Fruit fly (Drosophila melanogaster) whole organism, embryonic: ENCODE data around the gene CG43245.

ENCODE experiments used
- CG10209 ChIP-seq: fragments of 200-800 bp; sonication (Bioruptor generic); optimal IDR thresholded peaks from 3 replicates; lab custom pipeline; 2017; ENCODE audit warnings: missing biosample characterization, mild to moderate bottlenecking, missing genetic modification characterization, missing genetic modification reagents
- CG11093 ChIP-seq: fragments of 200-800 bp; sonication (Bioruptor generic); IDR thresholded peaks from 3 replicates; pipeline ENCODE4 v1.3.6; 2022; ENCODE audit warnings: missing biosample characterization, missing genetic modification characterization
- CG11456 ChIP-seq: fragments of 200-800 bp; sonication (Bioruptor generic); IDR thresholded peaks from 3 replicates; pipeline ENCODE4 v1.3.6; 2022; ENCODE audit warnings: missing biosample characterization, missing genetic modification characterization
- CG1233 ChIP-seq: fragments of 200-800 bp; sonication (Bioruptor generic); optimal IDR thresholded peaks from 4 replicates; lab custom pipeline; 2018; ENCODE audit warnings: missing biosample characterization, mild to moderate bottlenecking, missing genetic modification characterization
- CG14441 ChIP-seq: fragments of 200-800 bp; sonication (Bioruptor generic); IDR thresholded peaks from 2 replicates; pipeline ENCODE4 v1.3.6; 2022; ENCODE audit warnings: missing biosample characterization, missing genetic modification characterization
- CG15601 ChIP-seq: fragments of 200-800 bp; sonication (Bioruptor generic); optimal IDR thresholded peaks from 3 replicates; lab custom pipeline; 2019; ENCODE audit warnings: missing biosample characterization, mild to moderate bottlenecking, missing genetic modification characterization, moderate library complexity
- CG1603 ChIP-seq: fragments of 200-800 bp; sonication (Bioruptor generic); optimal IDR thresholded peaks from 2 replicates; lab custom pipeline; 2019; ENCODE audit warnings: missing biosample characterization, mild to moderate bottlenecking, missing genetic modification characterization, moderate library complexity
- CG16813 ChIP-seq: fragments of 200-800 bp; sonication (Bioruptor generic); IDR thresholded peaks from 3 replicates; pipeline ENCODE4 v1.3.6; 2022; ENCODE audit warnings: missing biosample characterization, missing genetic modification characterization; ENCODE audit not compliant: partially characterized antibody
- CG17328 ChIP-seq: fragments of 200-800 bp; sonication (Bioruptor generic); IDR thresholded peaks from 2 replicates; pipeline ENCODE4 v1.3.6; 2022; ENCODE audit warnings: missing biosample characterization, missing genetic modification characterization
- CG17359 ChIP-seq: fragments of 200-800 bp; sonication (Bioruptor generic); optimal IDR thresholded peaks from 3 replicates; lab custom pipeline; 2018; ENCODE audit warnings: missing biosample characterization, mild to moderate bottlenecking, missing genetic modification characterization, moderate library complexity
- CG17385 ChIP-seq: fragments of 200-800 bp; sonication (Bioruptor generic); optimal IDR thresholded peaks from 3 replicates; lab custom pipeline; 2018; ENCODE audit warnings: missing biosample characterization, mild to moderate bottlenecking, missing genetic modification characterization
- CG17829 ChIP-seq: fragments of 200-800 bp; optimal IDR thresholded peaks from 2 replicates; lab custom pipeline; 2019; ENCODE audit warnings: missing biosample characterization, mild to moderate bottlenecking, missing genetic modification characterization, moderate library complexity
- CG17912 ChIP-seq: fragments of 200-800 bp; sonication (Bioruptor generic); optimal IDR thresholded peaks from 2 replicates; lab custom pipeline; 2018; ENCODE audit warnings: missing biosample characterization, mild to moderate bottlenecking, missing genetic modification characterization
- CG2199 ChIP-seq: fragments of 200-800 bp; sonication (Bioruptor generic); IDR thresholded peaks from 3 replicates; pipeline ENCODE4 v1.3.6; 2022; ENCODE audit warnings: missing biosample characterization, missing genetic modification characterization
- CG3281 ChIP-seq: fragments of 200-800 bp; sonication (Bioruptor generic); optimal IDR thresholded peaks from 3 replicates; lab custom pipeline; 2017; ENCODE audit warnings: missing biosample characterization, mild to moderate bottlenecking, missing genetic modification characterization
- CG4282 ChIP-seq: fragments of 200-800 bp; sonication (Bioruptor generic); optimal IDR thresholded peaks from 2 replicates; lab custom pipeline; 2016; ENCODE audit warnings: missing biosample characterization, missing genetic modification characterization
- CG4617 ChIP-seq: fragments of 200-800 bp; sonication (Bioruptor generic); optimal IDR thresholded peaks from 3 replicates; lab custom pipeline; 2016; ENCODE audit warnings: missing biosample characterization, missing genetic modification characterization, borderline replicate concordance
- CG6254 ChIP-seq: fragments of 200-800 bp; sonication (Bioruptor generic); optimal IDR thresholded peaks from 3 replicates; lab custom pipeline; 2017; ENCODE audit warnings: mild to moderate bottlenecking, missing biosample characterization, missing genetic modification reagents, missing genetic modification characterization
- CG6272 ChIP-seq: fragments of 200-800 bp; sonication (Bioruptor generic); IDR thresholded peaks from 2 replicates; pipeline ENCODE4 v1.3.6; 2022; ENCODE audit warnings: missing biosample characterization, missing genetic modification characterization
- CG7271 ChIP-seq: fragments of 200-800 bp; sonication (Bioruptor generic); optimal IDR thresholded peaks from 2 replicates; lab custom pipeline; 2018; ENCODE audit warnings: missing biosample characterization, mild to moderate bottlenecking, missing genetic modification characterization, moderate library complexity
- CG7786 ChIP-seq: fragments of 200-800 bp; sonication (Bioruptor generic); optimal IDR thresholded peaks from 2 replicates; lab custom pipeline; 2016; ENCODE audit warnings: missing biosample characterization, missing genetic modification characterization
- CG7928 ChIP-seq: fragments of 200-800 bp; sonication (Bioruptor generic); optimal IDR thresholded peaks from 2 replicates; lab custom pipeline; 2017; ENCODE audit warnings: missing biosample characterization, mild to moderate bottlenecking, missing genetic modification characterization
- CG8281 ChIP-seq: fragments of 200-800 bp; sonication (Bioruptor generic); optimal IDR thresholded peaks from 2 replicates; lab custom pipeline; 2018; ENCODE audit warnings: missing biosample characterization, mild to moderate bottlenecking, missing genetic modification characterization, moderate library complexity
- CG8290 ChIP-seq, 3 experiments: fragments of 200-800 bp; sonication (Bioruptor generic); optimal IDR thresholded peaks; 2 replicates each; lab custom pipeline; 2016 to 2019; ENCODE audit warnings: missing biosample characterization in 3 of 3, missing genetic modification characterization in 3 of 3, mild to moderate bottlenecking in 2 of 3, moderate library complexity in 1 of 3
- CG9215 ChIP-seq: fragments of 200-800 bp; sonication (Bioruptor generic); IDR thresholded peaks from 2 replicates; pipeline ENCODE4 v1.3.6; 2022; ENCODE audit warnings: missing biosample characterization, missing genetic modification characterization
- Ets97D ChIP-seq: fragments of 200-800 bp; sonication (Bioruptor generic); optimal IDR thresholded peaks from 3 replicates; lab custom pipeline; 2016; ENCODE audit warnings: missing biosample characterization, missing genetic modification characterization
- Fer3 ChIP-seq: fragments of 200-800 bp; sonication (Bioruptor generic); optimal IDR thresholded peaks from 2 replicates; lab custom pipeline; 2018; ENCODE audit warnings: missing biosample characterization, mild to moderate bottlenecking, missing genetic modification characterization, moderate library complexity
- Hr51 ChIP-seq, 2 experiments: fragments of 200-800 bp; sonication (Bioruptor generic); optimal IDR thresholded peaks; 2 replicates in 1 of 2; 3 replicates in 1 of 2; lab custom pipeline; 2016 to 2018; ENCODE audit warnings: missing biosample characterization in 2 of 2, missing genetic modification characterization in 2 of 2, mild to moderate bottlenecking in 1 of 2, moderate library complexity in 1 of 2
- Med ChIP-seq: fragments of 200-800 bp; sonication (Bioruptor generic); peaks from one replicate; lab custom pipeline; 2016; ENCODE audit warnings: missing biosample characterization, missing genetic modification characterization, mild to moderate bottlenecking, inconsistent platforms, moderate library complexity
- Meics ChIP-seq: fragments of 200-800 bp; sonication (Bioruptor generic); optimal IDR thresholded peaks from 2 replicates; lab custom pipeline; 2017; ENCODE audit warnings: missing biosample characterization, mild to moderate bottlenecking, missing genetic modification characterization
- NC2β ChIP-seq: fragments of 200-800 bp; sonication (Bioruptor generic); optimal IDR thresholded peaks from 2 replicates; lab custom pipeline; 2016; ENCODE audit warnings: missing biosample characterization, missing genetic modification characterization
- ab ChIP-seq: fragments of 200-800 bp; sonication (Bioruptor generic); optimal IDR thresholded peaks from 2 replicates; lab custom pipeline; 2016; ENCODE audit warnings: missing biosample characterization, missing genetic modification characterization
- bbx ChIP-seq: fragments of 200-800 bp; sonication (Bioruptor generic); IDR thresholded peaks from 2 replicates; pipeline ENCODE4 v1.3.6; 2022; ENCODE audit warnings: missing biosample characterization, missing genetic modification characterization; ENCODE audit not compliant: partially characterized antibody
- bcd ChIP-seq: fragments of 200-800 bp; sonication (Bioruptor generic); optimal IDR thresholded peaks from 2 replicates; lab custom pipeline; 2017; ENCODE audit warnings: missing biosample characterization, mild to moderate bottlenecking, missing genetic modification characterization
- caup ChIP-seq: fragments of 200-800 bp; sonication (Bioruptor generic); optimal IDR thresholded peaks from 3 replicates; lab custom pipeline; 2017; ENCODE audit warnings: missing biosample characterization, mild to moderate bottlenecking, missing genetic modification characterization, moderate library complexity; ENCODE audit not compliant: severe bottlenecking
- chm ChIP-seq: fragments of 200-800 bp; sonication (Bioruptor generic); IDR thresholded peaks from 2 replicates; pipeline ENCODE4 v1.3.6; 2022; ENCODE audit warnings: missing biosample characterization, missing genetic modification characterization
- ci ChIP-seq: fragments of 200-800 bp; sonication (Bioruptor generic); IDR thresholded peaks from 3 replicates; pipeline ENCODE4 v1.3.6; 2022; ENCODE audit warnings: missing biosample characterization, missing genetic modification characterization
- dysf ChIP-seq: fragments of 200-800 bp; sonication (Bioruptor generic); IDR thresholded peaks from 3 replicates; pipeline ENCODE4 v1.3.6; 2022; ENCODE audit warnings: missing biosample characterization, missing genetic modification characterization
- her ChIP-seq: fragments of 200-800 bp; sonication (Bioruptor generic); optimal IDR thresholded peaks from 2 replicates; lab custom pipeline; 2016; ENCODE audit warnings: missing biosample characterization, missing genetic modification characterization
- ken ChIP-seq: fragments of 200-800 bp; sonication (Bioruptor generic); IDR thresholded peaks from 3 replicates; pipeline ENCODE4 v1.3.6; 2022; ENCODE audit warnings: missing biosample characterization, missing genetic modification characterization
- knrl ChIP-seq: fragments of 200-800 bp; sonication (Bioruptor generic); IDR thresholded peaks from 3 replicates; pipeline ENCODE4 v1.3.6; 2022; ENCODE audit warnings: missing biosample characterization, missing genetic modification characterization; ENCODE audit not compliant: partially characterized antibody
- lmd ChIP-seq: fragments of 200-800 bp; sonication (Bioruptor generic); IDR thresholded peaks from 2 replicates; pipeline ENCODE4 v1.3.6; 2022; ENCODE audit warnings: missing biosample characterization, missing genetic modification characterization
- maf-S ChIP-seq: fragments of 200-800 bp; sonication (Bioruptor generic); optimal IDR thresholded peaks from 2 replicates; lab custom pipeline; 2016; ENCODE audit warnings: missing biosample characterization, missing genetic modification characterization
- salm ChIP-seq: fragments of 200-800 bp; sonication (Bioruptor generic); optimal IDR thresholded peaks from 2 replicates; lab custom pipeline; 2018; ENCODE audit warnings: missing biosample characterization, mild to moderate bottlenecking, missing genetic modification characterization
- schlank ChIP-seq: fragments of 200-800 bp; sonication (Bioruptor generic); optimal IDR thresholded peaks from 2 replicates; lab custom pipeline; 2018; ENCODE audit warnings: missing biosample characterization, mild to moderate bottlenecking, missing genetic modification characterization
- shn ChIP-seq: fragments of 200-800 bp; sonication (Bioruptor generic); optimal IDR thresholded peaks from 3 replicates; lab custom pipeline; 2016; ENCODE audit warnings: missing biosample characterization, missing genetic modification characterization
- sisA ChIP-seq: fragments of 200-800 bp; sonication (Bioruptor generic); IDR thresholded peaks from 2 replicates; pipeline ENCODE4 v1.3.6; 2022; ENCODE audit warnings: missing biosample characterization, missing genetic modification characterization
- sna ChIP-seq: fragments of 200-800 bp; sonication (Bioruptor generic); IDR thresholded peaks from 2 replicates; pipeline ENCODE4 v1.3.6; 2022; ENCODE audit warnings: missing biosample characterization, missing genetic modification characterization; ENCODE audit not compliant: partially characterized antibody
- unpg ChIP-seq: fragments of 200-800 bp; sonication (Bioruptor generic); optimal IDR thresholded peaks from 3 replicates; lab custom pipeline; 2018; ENCODE audit warnings: missing biosample characterization, mild to moderate bottlenecking, missing genetic modification characterization, moderate library complexity
- zfh2 ChIP-seq: fragments of 200-800 bp; sonication (Bioruptor generic); optimal IDR thresholded peaks from 2 replicates; lab custom pipeline; 2016; ENCODE audit warnings: missing biosample characterization, missing genetic modification characterization

Gene CG43245

dm6 chr3L:10734561-10734960 lies 37.2 kb upstream of the CG43245 start (continued):
- TF ChIP-seq CG10209 (GFP tag; lab: Kevin White, UChicago) (no peak), schlank (tag; lab: Kevin White, UChicago) (peak; percentile 0), Ets97D (GFP tag; lab: Kevin White, UChicago) (peak; percentile 88), CG1233 (peak; percentile 16), lmd (no peak), ken (peak; percentile 41; the same call in 1 of the 3 replicates), bbx (no peak), unpg (GFP tag; lab: Kevin White, UChicago) (peak; percentile 5), CG1603 (peak; percentile 32), sisA (GFP tag; lab: Robert Waterston, UW) (no peak), NC2β (GFP tag; lab: Kevin White, UChicago) (no peak), CG8290 (GFP tag; optimal IDR thresholded peaks at IDR 0.05; lab: Kevin White, UChicago) (no peak), CG8290 (tag; optimal IDR thresholded peaks at IDR 0.05; lab: Kevin White, UChicago) (peak in 1 of 2 experiments; percentile 51), her (GFP tag; lab: Kevin White, UChicago) (no peak), CG4282 (GFP tag; lab: Kevin White, UChicago) (no peak), CG7271 (tag; lab: Kevin White, UChicago) (peak; percentile 46), CG14441 (GFP tag; lab: Robert Waterston, UW) (no peak), CG6272 (GFP tag; lab: Robert Waterston, UW) (no peak), CG17912 (GFP tag; lab: Kevin White, UChicago) (peak; percentile 81), Fer3 (tag; lab: Kevin White, UChicago) (peak; percentile 25), chm (GFP tag; lab: Robert Waterston, UW) (peak; percentile 27; the same call in 1 of the 2 replicates), CG7786 (GFP tag; lab: Kevin White, UChicago) (no peak), CG4617 (no peak), Hr51 (GFP tag; optimal IDR thresholded peaks at IDR 0.05; lab: Kevin White, UChicago) (no peak), CG6254 (peak; percentile 15), caup (GFP tag; lab: Kevin White, UChicago) (no peak), CG8281 (peak; percentile 0), ab (GFP tag; lab: Kevin White, UChicago) (no peak), CG3281 (GFP tag; lab: Kevin White, UChicago) (no peak), salm (tag; lab: Kevin White, UChicago) (peak; percentile 0), sna (GFP tag; lab: Robert Waterston, UW) (no peak), bcd (GFP tag; lab: Kevin White, UChicago) (no peak), knrl (GFP tag; lab: Robert Waterston, UW) (no peak), CG16813 (no peak), CG17829 (tag; lab: Kevin White, UChicago) (no peak), ci (peak; percentile 66; the same call in 2 of the 3 replicates), CG17328 (GFP tag; lab: Robert Waterston, UW) (peak; percentile 38; the same call in 1 of the 2 replicates), zfh2 (no peak), dysf (peak; percentile 11; the same call in 1 of the 3 replicates), Meics (no peak), CG7928 (GFP tag; lab: Kevin White, UChicago) (no peak), shn (no peak), CG2199 (no peak), CG11093 (GFP tag; lab: Robert Waterston, UW) (no peak), CG15601 (tag; lab: Kevin White, UChicago) (peak; percentile 91), CG9215 (GFP tag; lab: Robert Waterston, UW) (no peak), CG17359 (tag; lab: Kevin White, UChicago) (peak; percentile 23), Med (GFP tag; lab: Kevin White, UChicago) (peak; percentile 68), CG11456 (GFP tag; lab: Robert Waterston, UW) (peak; percentile 32; the same call in 1 of the 3 replicates), maf-S (GFP tag; lab: Kevin White, UChicago) (no peak), CG17385 (GFP tag; lab: Kevin White, UChicago) (peak; percentile 73)
